Fruit fly (Drosophila melanogaster) whole organism, adult: Measurements from ENCODE around the gene Mdh2.
A peak's percentile ranks its signal among the peaks of the same experiment; 100 is the strongest.

Source experiments
- CG11617 ChIP-seq: fragments of 200-800 bp; sonication (Bioruptor generic); optimal IDR thresholded peaks from 2 replicates; lab custom pipeline; 2017; ENCODE audit warnings: mild to moderate bottlenecking, missing biosample characterization, missing genetic modification reagents, missing genetic modification characterization
- CG12768 ChIP-seq: fragments of 200-800 bp; sonication (Bioruptor generic); optimal IDR thresholded peaks from 2 replicates; lab custom pipeline; 2017; ENCODE audit warnings: missing biosample characterization, missing genetic modification characterization, mild to moderate bottlenecking, moderate library complexity, missing genetic modification reagents
- CG14711 ChIP-seq: fragments of 200-800 bp; sonication (Bioruptor generic); optimal IDR thresholded peaks from 2 replicates; lab custom pipeline; 2018; ENCODE audit warnings: missing biosample characterization, mild to moderate bottlenecking, missing genetic modification characterization, moderate library complexity
- CG1620 ChIP-seq: fragments of 200-800 bp; sonication (Bioruptor generic); optimal IDR thresholded peaks from 2 replicates; lab custom pipeline; 2016; ENCODE audit warnings: missing biosample characterization, missing genetic modification characterization
- CG33017 ChIP-seq: fragments of 200-800 bp; sonication (Bioruptor generic); optimal IDR thresholded peaks from 2 replicates; lab custom pipeline; 2018; ENCODE audit warnings: missing biosample characterization, mild to moderate bottlenecking, missing genetic modification characterization, moderate library complexity
- CG5204 ChIP-seq: fragments of 200-800 bp; sonication (Bioruptor generic); optimal IDR thresholded peaks from 2 replicates; lab custom pipeline; 2016; ENCODE audit warnings: missing biosample characterization, missing genetic modification characterization
- CG7045 ChIP-seq: fragments of 200-800 bp; sonication (Bioruptor generic); optimal IDR thresholded peaks from 2 replicates; lab custom pipeline; 2017; ENCODE audit warnings: missing biosample characterization, mild to moderate bottlenecking, missing genetic modification characterization
- CG7101 ChIP-seq: fragments of 200-800 bp; sonication (Bioruptor generic); optimal IDR thresholded peaks from 2 replicates; lab custom pipeline; 2018; ENCODE audit warnings: missing biosample characterization, mild to moderate bottlenecking, missing genetic modification characterization, moderate library complexity
- Clk ChIP-seq: fragments of 200-800 bp; sonication (Bioruptor generic); optimal IDR thresholded peaks from 2 replicates; lab custom pipeline; 2017; ENCODE audit warnings: missing biosample characterization, missing genetic modification characterization
- Crg-1 ChIP-seq: fragments of 200-800 bp; sonication (Bioruptor generic); optimal IDR thresholded peaks from 2 replicates; lab custom pipeline; 2016; ENCODE audit warnings: missing biosample characterization, missing genetic modification characterization
- Hr96 ChIP-seq: fragments of 200-800 bp; sonication (Bioruptor generic); optimal IDR thresholded peaks from 2 replicates; lab custom pipeline; 2016; ENCODE audit warnings: missing biosample characterization, missing genetic modification characterization
- Mnt ChIP-seq: fragments of 200-800 bp; sonication (Bioruptor generic); optimal IDR thresholded peaks from 2 replicates; lab custom pipeline; 2016; ENCODE audit warnings: missing biosample characterization, mild to moderate bottlenecking, missing genetic modification characterization
- bab1 ChIP-seq: fragments of 200-800 bp; sonication (Bioruptor generic); optimal IDR thresholded peaks from 3 replicates; lab custom pipeline; 2019; ENCODE audit warnings: missing biosample characterization, mild to moderate bottlenecking, missing genetic modification characterization, moderate library complexity
- cic ChIP-seq: fragments of 200-800 bp; sonication (Bioruptor generic); optimal IDR thresholded peaks from 2 replicates; lab custom pipeline; 2017; ENCODE audit warnings: missing biosample characterization, mild to moderate bottlenecking, missing genetic modification characterization, moderate library complexity
- cnc ChIP-seq, 2 experiments: fragments of >200 bp; optimal IDR thresholded peaks; 2 replicates each; lab custom pipeline; 2017
- kay ChIP-seq: fragments of 200-800 bp; sonication (Bioruptor generic); peaks from one replicate; lab custom pipeline; 2016; ENCODE audit warnings: missing biosample characterization, missing genetic modification characterization, borderline replicate concordance
- ovo ChIP-seq: fragments of 200-800 bp; sonication (Bioruptor generic); optimal IDR thresholded peaks from 2 replicates; lab custom pipeline; 2016; ENCODE audit warnings: missing biosample characterization, missing genetic modification characterization
- pad ChIP-seq: fragments of 200-800 bp; sonication (Bioruptor generic); optimal IDR thresholded peaks from 3 replicates; lab custom pipeline; 2017; ENCODE audit warnings: missing biosample characterization, missing genetic modification characterization, mild to moderate bottlenecking, moderate library complexity, missing genetic modification reagents
- tj ChIP-seq: fragments of 200-800 bp; sonication (Bioruptor generic); optimal IDR thresholded peaks from 3 replicates; lab custom pipeline; 2017; ENCODE audit warnings: missing biosample characterization, mild to moderate bottlenecking, missing genetic modification characterization, moderate library complexity
- toe ChIP-seq: fragments of 200-800 bp; sonication (Bioruptor generic); optimal IDR thresholded peaks from 2 replicates; lab custom pipeline; 2016; ENCODE audit warnings: missing biosample characterization, missing genetic modification characterization

The Mdh2 gene

DNA sequence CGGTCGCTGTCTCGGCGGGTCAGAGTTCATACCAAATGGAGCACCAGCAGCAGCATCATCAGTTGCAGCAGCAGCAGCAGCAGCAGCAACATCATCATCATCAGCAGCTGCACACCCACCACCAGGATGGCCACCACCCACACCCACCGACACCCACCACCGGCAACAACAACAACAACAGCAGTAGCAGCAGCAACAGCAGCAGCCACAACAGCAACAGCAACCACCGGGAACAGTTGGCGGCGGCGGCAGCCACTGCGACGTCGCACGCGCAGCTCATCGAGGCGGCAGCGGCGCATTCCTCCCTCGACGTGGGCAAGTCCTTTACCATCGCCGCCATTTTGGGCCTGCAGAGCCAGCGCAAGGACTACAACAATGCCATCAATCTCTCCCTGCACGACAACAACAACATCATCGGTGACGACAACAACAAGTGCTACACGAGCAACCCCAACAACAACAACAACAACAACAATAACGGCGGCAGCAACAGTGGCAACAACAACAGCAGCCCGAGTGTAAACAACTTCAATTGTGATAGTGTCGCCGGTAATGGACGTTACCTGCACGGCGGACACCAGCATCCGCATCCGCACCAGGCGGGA is 43.6 kb downstream of the Mdh2 start:
- TF ChIP-seq bab1 = no peak
- no peak for TF ChIP-seq CG1620 (GFP tag; lab: Kevin White, UChicago)
- no peak for TF ChIP-seq CG7101
- no peak for TF ChIP-seq pad (GFP tag; lab: Kevin White, UChicago)
- TF ChIP-seq CG12768 = no peak
- no peak for TF ChIP-seq CG5204 (GFP tag; lab: Kevin White, UChicago)
- no peak for TF ChIP-seq Hr96
- TF ChIP-seq CG14711 (tag; lab: Kevin White, UChicago) = no peak
- no peak for TF ChIP-seq toe (GFP tag; lab: Kevin White, UChicago)

DNA sequence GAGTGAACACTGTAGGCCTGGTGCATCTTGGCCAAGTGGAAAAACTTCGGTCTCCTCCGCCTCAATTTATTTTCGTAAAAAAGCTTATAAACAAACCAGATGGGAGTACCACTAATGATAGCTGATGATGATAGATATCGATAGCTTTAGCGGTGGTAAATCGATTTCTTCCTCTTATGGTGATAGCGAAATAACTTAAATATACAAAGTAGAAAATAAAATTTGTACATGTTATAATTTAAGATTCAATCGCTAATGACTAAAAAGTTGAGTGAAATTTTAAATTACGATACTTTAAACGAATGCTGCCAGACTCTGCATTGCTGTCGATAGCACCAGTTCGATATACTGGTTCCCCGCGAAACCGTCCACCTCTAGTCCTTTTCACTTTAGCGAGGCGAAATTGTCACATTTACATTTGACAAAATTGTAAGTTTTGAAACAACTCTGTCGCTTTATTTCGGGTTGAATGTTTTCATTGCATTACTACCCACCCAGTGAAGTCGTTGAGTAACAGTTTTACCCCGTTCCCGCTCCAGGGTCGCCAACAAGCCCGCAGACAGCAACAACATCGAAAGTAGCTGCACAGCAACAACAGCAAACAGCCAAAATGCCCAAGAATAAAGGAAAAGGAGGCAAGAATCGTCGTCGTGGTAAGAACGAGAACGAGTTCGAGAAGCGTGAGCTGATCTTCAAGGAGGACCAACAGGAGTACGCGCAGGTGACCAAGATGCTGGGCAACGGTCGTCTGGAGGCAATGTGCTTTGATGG is 48.3 kb downstream of the Mdh2 start, which contains the start of the genes Vps39 and eIF1A:
Vps39 (minus strand) TSS at position 119 of the 771 bp plus-strand sequence.
eIF1A (plus strand) TSS at position 338 of the 771 bp plus-strand sequence.
- TF ChIP-seq CG1620 (GFP tag; lab: Kevin White, UChicago) (peak; percentile 66), CG14711 (tag; lab: Kevin White, UChicago) (peak; percentile 47), ovo (GFP tag; lab: Kevin White, UChicago) (peak; percentile 41), pad (GFP tag; lab: Kevin White, UChicago) (peak; percentile 13), Crg-1 (GFP tag; lab: Kevin White, UChicago) (peak; percentile 55), Clk (GFP tag; lab: Kevin White, UChicago) (peak; percentile 33), CG33017 (peak; percentile 53), cic (peak; percentile 5), CG7101 (peak; percentile 33), Mnt (GFP tag; lab: Kevin White, UChicago) (peak; percentile 66), toe (GFP tag; lab: Kevin White, UChicago) (no peak), CG5204 (GFP tag; lab: Kevin White, UChicago) (no peak), cnc (optimal IDR thresholded peaks at IDR 0.05; lab: Kevin White, UChicago) (no peak), CG7045 (GFP tag; lab: Kevin White, UChicago) (peak; percentile 33), kay (GFP tag; lab: Kevin White, UChicago) (no peak), bab1 (no peak), tj (peak; percentile 14), Hr96 (peak; percentile 67), CG12768 (peak; percentile 12), CG11617 (GFP tag; lab: Kevin White, UChicago) (peak; percentile 6)

DNA sequence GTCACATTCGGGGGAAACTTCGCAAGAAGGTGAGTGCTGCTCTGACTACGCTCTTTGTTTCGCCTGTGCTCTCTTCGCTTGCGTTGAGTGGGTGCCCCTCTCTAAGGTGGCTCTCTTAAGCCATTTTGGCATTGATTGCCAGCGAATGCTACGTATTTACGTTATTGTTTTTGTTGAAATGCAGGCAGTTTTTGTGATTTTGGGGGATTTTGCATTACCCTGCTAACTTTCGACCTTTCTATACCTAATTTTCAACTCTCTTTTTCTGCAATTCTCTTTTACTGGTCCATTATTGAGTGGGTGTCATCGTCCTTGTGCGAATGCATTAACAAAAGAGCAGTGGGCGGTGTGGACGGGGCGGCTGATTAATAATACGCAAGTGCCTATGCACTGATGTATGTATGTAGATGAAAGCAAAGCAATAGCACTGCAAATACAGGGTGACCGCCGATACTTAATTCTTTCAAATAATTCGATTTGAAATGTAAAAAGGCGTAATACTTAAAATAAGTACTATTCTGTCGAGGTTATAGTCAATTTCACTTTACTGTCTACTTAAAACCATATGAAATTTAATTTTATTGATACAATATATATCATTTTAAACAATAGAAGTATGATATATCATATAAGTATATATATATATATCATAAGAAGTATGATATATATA is 49.1 kb downstream of the Mdh2 start:
- peak; percentile 81 for TF ChIP-seq CG33017
- TF ChIP-seq CG11617 (GFP tag; lab: Kevin White, UChicago) = peak; percentile 69
- no peak for TF ChIP-seq Clk (GFP tag; lab: Kevin White, UChicago)
- TF ChIP-seq toe (GFP tag; lab: Kevin White, UChicago) = no peak
- no peak for TF ChIP-seq ovo (GFP tag; lab: Kevin White, UChicago)
- TF ChIP-seq tj = no peak
- peak; percentile 13 for TF ChIP-seq bab1
- peak; percentile 45 for TF ChIP-seq CG7101
- peak; percentile 39 for TF ChIP-seq CG14711 (tag; lab: Kevin White, UChicago)

DNA sequence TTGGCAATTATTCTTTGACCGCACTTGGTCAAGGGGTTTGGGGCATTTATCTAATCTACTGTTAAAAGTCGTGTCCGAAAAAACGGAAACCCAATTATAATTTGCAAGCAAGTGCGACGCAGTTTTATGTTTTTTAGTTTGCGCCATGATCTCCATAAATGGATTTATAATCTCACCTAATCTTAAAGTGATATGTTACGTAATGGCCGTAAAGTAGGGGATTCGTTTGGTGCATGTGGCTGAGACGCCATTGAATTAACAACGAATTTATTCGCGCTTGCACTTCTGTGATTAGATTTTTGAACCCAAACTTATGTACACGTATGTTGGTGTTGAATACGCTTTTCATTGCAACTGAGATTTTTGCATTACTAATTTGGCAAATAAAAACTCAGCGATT is 50.5 kb downstream of the Mdh2 start:
- TF ChIP-seq Mnt (GFP tag; lab: Kevin White, UChicago) (no peak), ovo (GFP tag; lab: Kevin White, UChicago) (no peak), cnc (optimal IDR thresholded peaks at IDR 0.05; lab: Kevin White, UChicago) (no peak), cic (no peak), CG7045 (GFP tag; lab: Kevin White, UChicago) (no peak), CG12768 (no peak), tj (no peak), kay (GFP tag; lab: Kevin White, UChicago) (no peak), CG14711 (tag; lab: Kevin White, UChicago) (no peak), Crg-1 (GFP tag; lab: Kevin White, UChicago) (no peak), bab1 (no peak), CG11617 (GFP tag; lab: Kevin White, UChicago) (no peak), CG1620 (GFP tag; lab: Kevin White, UChicago) (no peak), CG33017 (no peak), CG7101 (no peak), pad (GFP tag; lab: Kevin White, UChicago) (no peak), toe (GFP tag; lab: Kevin White, UChicago) (no peak), Clk (GFP tag; lab: Kevin White, UChicago) (no peak), CG5204 (GFP tag; lab: Kevin White, UChicago) (no peak)

DNA sequence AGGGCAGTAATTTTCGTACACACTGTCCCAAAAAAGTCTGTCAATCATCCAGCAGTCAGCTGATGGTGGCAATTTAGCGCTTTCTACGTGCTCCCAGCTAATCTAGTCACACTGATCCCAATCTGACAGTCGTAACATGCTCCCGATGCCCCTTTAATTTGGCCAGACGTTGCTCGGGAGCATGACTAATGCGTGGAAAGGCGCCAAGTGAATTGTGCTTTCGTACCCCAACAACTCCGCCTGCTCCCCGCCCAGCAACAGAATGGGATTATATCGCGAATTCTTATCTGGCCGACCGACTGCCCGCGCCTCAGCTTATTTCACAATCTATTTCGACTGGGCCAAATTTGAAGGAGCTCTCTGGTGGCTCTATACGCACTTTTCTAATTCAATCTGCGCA is 51.2 kb downstream of the Mdh2 start:
- TF ChIP-seq cic = no peak
- no peak for TF ChIP-seq CG11617 (GFP tag; lab: Kevin White, UChicago)
- TF ChIP-seq Mnt (GFP tag; lab: Kevin White, UChicago) = no peak
- TF ChIP-seq CG7045 (GFP tag; lab: Kevin White, UChicago) = no peak
